Worm (Caenorhabditis elegans) whole organism, midembryonic: ENCODE measurements around the gene B0334.20.

Source experiments
- T22C8.4 ChIP-seq: fragments of 200-800 bp; sonication (Bioruptor generic); IDR thresholded peaks from 2 replicates; pipeline ENCODE4 v1.3.6; 2022; ENCODE audit warnings: missing genetic modification characterization, missing compliant biosample characterization
- cog-1 ChIP-seq: sonication (generic microtip); optimal IDR thresholded peaks from 2 replicates; lab custom pipeline; 2016; ENCODE audit warnings: missing genetic modification characterization, missing compliant biosample characterization
- ref-1 ChIP-seq: fragments of 200-800 bp; sonication (Bioruptor generic); conservative IDR thresholded peaks from 2 replicates; pipeline ENCODE4 v1.3.6; 2022; ENCODE audit warnings: missing genetic modification reagents, missing genetic modification characterization, missing compliant biosample characterization
- tab-1 ChIP-seq: fragments of 200-800 bp; sonication (Bioruptor generic); IDR thresholded peaks from 2 replicates; pipeline ENCODE4 v1.3.6; 2022; ENCODE audit warnings: missing genetic modification characterization, missing compliant biosample characterization
- ztf-23 ChIP-seq: fragments of 200-800 bp; sonication (Bioruptor generic); IDR thresholded peaks from 2 replicates; pipeline ENCODE4 v1.3.6; 2022; ENCODE audit warnings: missing genetic modification reagents, missing genetic modification characterization, missing compliant biosample characterization
- ztf-29 ChIP-seq: fragments of 200-800 bp; sonication (Bioruptor generic); IDR thresholded peaks from 2 replicates; pipeline ENCODE4 v1.3.6; 2022; ENCODE audit warnings: missing genetic modification reagents, missing genetic modification characterization, missing compliant biosample characterization

- TF ChIP-seq T22C8.4 = no peak
- TF ChIP-seq ztf-23 (GFP tag; lab: Robert Waterston, UW) = no peak
- no peak for TF ChIP-seq cog-1 (tag; lab: Kevin White, UChicago)
- no peak for TF ChIP-seq ref-1 (GFP tag; lab: Robert Waterston, UW)
- TF ChIP-seq tab-1 (GFP tag; lab: Robert Waterston, UW) = no peak
- no peak for TF ChIP-seq ztf-29 (GFP tag; lab: Robert Waterston, UW)
Measured at ce11 chrII:11538741-11539140, 38.5 kb upstream of the B0334.20 start, which contains the start of gene Y62F5A.9.
